Worm (Caenorhabditis elegans): ENCODE data around the gene Y22F5A.11.

Y22F5A.11 gene

ce11 chrV:10320101-10320761, 44.8 kb upstream of the Y22F5A.11 start, which contains the start of the genes gna-1 and B0024.13 (continued):
- TF ChIP-seq zag-1 (tag; optimal IDR thresholded peaks at IDR 0.05): no peak
- no peak for TF ChIP-seq skn-1 (tag; optimal IDR thresholded peaks at IDR 0.05)
- no peak for TF ChIP-seq lin-39 (tag; optimal IDR thresholded peaks at IDR 0.05)
- no peak for TF ChIP-seq cey-2 (tag; optimal IDR thresholded peaks at IDR 0.05; ENCODE audit: borderline replicate concordance, insufficient read depth)
- TF ChIP-seq pha-4 (GFP tag; IDR thresholded peaks at IDR 0.05): no peak
- peak; percentile 21 for TF ChIP-seq pha-4 (tag; optimal IDR thresholded peaks at IDR 0.05)
- no peak for TF ChIP-seq lin-1 (GFP tag; IDR thresholded peaks at IDR 0.05)
- no peak for TF ChIP-seq egl-27 (tag; optimal IDR thresholded peaks at IDR 0.05)
- no peak for TF ChIP-seq sdz-12 (GFP tag; optimal IDR thresholded peaks at IDR 0.05)
- TF ChIP-seq Y105C5A.15 (GFP tag; IDR thresholded peaks at IDR 0.05): no peak
- no peak for TF ChIP-seq zfp-2 (tag; optimal IDR thresholded peaks at IDR 0.05)
- 0 out of 2 replicates have a peak, but pooled peaks have one; percentile 49 for TF ChIP-seq dmd-9 (GFP tag; IDR thresholded peaks at IDR 0.05)
- TF ChIP-seq lin-13 (GFP tag; optimal IDR thresholded peaks at IDR 0.05): no peak
- TF ChIP-seq lsy-2 (tag; optimal IDR thresholded peaks at IDR 0.05): no peak
- no peak for TF ChIP-seq mdl-1 (tag; optimal IDR thresholded peaks at IDR 0.05)
- TF ChIP-seq Y5F2A.4 (GFP tag; optimal IDR thresholded peaks at IDR 0.05): no peak
- TF ChIP-seq zip-2 (tag; optimal IDR thresholded peaks at IDR 0.05): no peak
- no peak for TF ChIP-seq dve-1 (tag; optimal IDR thresholded peaks at IDR 0.05; ENCODE audit: insufficient read depth)
- no peak for TF ChIP-seq fos-1 (tag; optimal IDR thresholded peaks at IDR 0.05)
- TF ChIP-seq Y48G9A.11 (GFP tag; IDR thresholded peaks at IDR 0.05): no peak
- TF ChIP-seq nhr-48 (tag; optimal IDR thresholded peaks at IDR 0.05): no peak
- peak; percentile 98 for TF ChIP-seq mes-2 (tag; optimal IDR thresholded peaks at IDR 0.05; ENCODE audit: poor library complexity, severe bottlenecking)

DNA sequence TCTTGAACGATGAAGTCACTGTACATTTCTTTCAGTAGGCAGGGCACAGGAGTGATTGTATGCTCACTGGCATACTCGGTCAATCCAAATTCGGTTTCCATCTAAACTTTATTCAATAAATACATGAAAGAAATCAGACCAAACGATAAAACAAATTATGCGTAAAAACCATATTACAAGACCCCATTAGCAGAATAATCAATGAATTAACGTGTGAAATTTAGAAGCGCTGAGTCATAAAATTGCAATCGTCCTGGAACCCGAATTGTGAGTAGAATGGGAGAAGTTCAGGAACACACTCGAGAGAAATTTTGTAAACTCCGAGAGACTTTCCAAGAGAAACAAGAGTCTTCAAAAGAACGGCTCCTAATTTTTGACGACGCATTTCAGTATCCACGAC, 44.0 kb upstream of the Y22F5A.11 start, which contains the start of gene B0024.11:
TSS of gene B0024.11 (minus strand) at position 101 of the 400 bp plus-strand sequence.
- TF ChIP-seq ztf-11 (tag; optimal IDR thresholded peaks at IDR 0.05) (no peak), pqm-1 (tag; optimal IDR thresholded peaks at IDR 0.05) (no peak), mxl-3 (GFP tag; optimal IDR thresholded peaks at IDR 0.05) (no peak), T20F7.1 (GFP tag; optimal IDR thresholded peaks at IDR 0.05) (no peak), aha-1 (tag) (no peak), set-16 (GFP tag; IDR thresholded peaks at IDR 0.05) (no peak), vab-7 (GFP tag; IDR thresholded peaks at IDR 0.05) (no peak), hlh-11 (tag; optimal IDR thresholded peaks at IDR 0.05) (no peak), nhr-77 (tag; optimal IDR thresholded peaks at IDR 0.05) (no peak), ceh-44 (GFP tag; IDR thresholded peaks at IDR 0.05) (no peak), tag-97 (GFP tag; IDR thresholded peaks at IDR 0.05) (no peak), hif-1 (tag; optimal IDR thresholded peaks at IDR 0.05) (no peak), lir-3 (tag; optimal IDR thresholded peaks at IDR 0.05) (no peak), fkh-10 (GFP tag; optimal IDR thresholded peaks at IDR 0.05) (no peak), skn-1 (tag; optimal IDR thresholded peaks at IDR 0.05) (no peak), tra-1 (GFP tag; IDR thresholded peaks at IDR 0.05) (no peak), madf-5 (GFP tag; IDR thresholded peaks at IDR 0.05) (no peak), cey-2 (tag; optimal IDR thresholded peaks at IDR 0.05; ENCODE audit: borderline replicate concordance, insufficient read depth) (no peak), F37D6.2 (tag; optimal IDR thresholded peaks at IDR 0.05) (no peak), nhr-6 (tag; optimal IDR thresholded peaks at IDR 0.05) (no peak)

Measured in whole organism, L4 larva.